Worm (Caenorhabditis elegans) whole organism, L1 larva: ENCODE measurements around the gene K07F5.6.
A peak's percentile ranks its signal among the peaks of the same experiment; 100 is the strongest.

ENCODE experiments used
- C04F5.9 ChIP-seq: sonication (generic microtip); optimal IDR thresholded peaks from 2 replicates; lab custom pipeline; 2016; ENCODE audit warnings: missing genetic modification characterization, missing compliant biosample characterization
- F16B12.6 ChIP-seq: fragments of 150-350 bp; optimal IDR thresholded peaks from 2 replicates; lab custom pipeline; 2014; ENCODE audit warnings: missing biosample characterization, missing genetic modification characterization
- Y116A8C.19 ChIP-seq: sonication (generic microtip); optimal IDR thresholded peaks from 2 replicates; lab custom pipeline; 2016; ENCODE audit warnings: missing compliant biosample characterization, missing genetic modification characterization, borderline replicate concordance
- aly-2 ChIP-seq: fragments of 150-350 bp; optimal IDR thresholded peaks from 2 replicates; lab custom pipeline; 2014; ENCODE audit warnings: missing biosample characterization, missing genetic modification characterization
- ama-1 ChIP-seq: fragments of 150-350 bp; optimal IDR thresholded peaks from 2 replicates; lab custom pipeline; 2014
- blmp-1 ChIP-seq: fragments of 150-350 bp; optimal IDR thresholded peaks from 2 replicates; lab custom pipeline; 2014; ENCODE audit warnings: missing biosample characterization, missing genetic modification characterization
- ceh-82 ChIP-seq, 3 experiments: fragments of 150-350 bp in 1 of 3; sonication (generic microtip) in 2 of 3; optimal IDR thresholded peaks; 2 replicates each; lab custom pipeline; 2014 to 2017; ENCODE audit warnings: missing biosample characterization in 3 of 3, missing genetic modification characterization in 3 of 3
- ceh-90 ChIP-seq: sonication (generic microtip); optimal IDR thresholded peaks from 2 replicates; lab custom pipeline; 2016; ENCODE audit warnings: missing genetic modification characterization, missing compliant biosample characterization
- efl-1 ChIP-seq, 4 experiments: fragments of 150-350 bp; optimal IDR thresholded peaks in 3 of 4; peaks in 1 of 4; 1 replicate in 1 of 4; 2 replicates in 3 of 4; lab custom pipeline; 2014; ENCODE audit warnings: missing biosample characterization in 2 of 4, missing genetic modification characterization in 2 of 4, missing genetic modification reagents in 2 of 4
- egl-13 ChIP-seq: sonication (generic microtip); optimal IDR thresholded peaks from 2 replicates; lab custom pipeline; 2016; ENCODE audit warnings: missing genotype, missing genetic modification reagents, missing genetic modification characterization, missing compliant biosample characterization
- egl-27 ChIP-seq, 2 experiments: fragments of 150-350 bp in 1 of 2; sonication (generic microtip); optimal IDR thresholded peaks; 3 replicates each; lab custom pipeline; 2017 to 2018; ENCODE audit warnings: missing biosample characterization in 2 of 2, missing genetic modification characterization in 2 of 2, missing genetic modification reagents in 2 of 2
- elt-2 ChIP-seq: sonication (generic microtip); optimal IDR thresholded peaks from 2 replicates; lab custom pipeline; 2016; ENCODE audit warnings: missing genetic modification characterization, mild to moderate bottlenecking, inconsistent platforms, missing compliant biosample characterization, missing genetic modification reagents
- fkh-8 ChIP-seq: sonication (generic microtip); optimal IDR thresholded peaks from 2 replicates; lab custom pipeline; 2016; ENCODE audit warnings: mild to moderate bottlenecking, missing genetic modification characterization, missing compliant biosample characterization
- grh-1 ChIP-seq: fragments of 200-800 bp; sonication (Bioruptor generic); IDR thresholded peaks from 2 replicates; pipeline ENCODE4 v1.3.6; 2022; ENCODE audit warnings: missing genetic modification reagents, missing genetic modification characterization, missing compliant biosample characterization
- hlh-4 ChIP-seq: sonication (generic microtip); optimal IDR thresholded peaks from 2 replicates; lab custom pipeline; 2016; ENCODE audit warnings: mild to moderate bottlenecking, missing genetic modification characterization, missing compliant biosample characterization
- irx-1 ChIP-seq: sonication (generic microtip); optimal IDR thresholded peaks from 2 replicates; lab custom pipeline; 2016; ENCODE audit warnings: missing genetic modification characterization, missing compliant biosample characterization
- isw-1 ChIP-seq: fragments of 200-800 bp; sonication (Bioruptor generic); IDR thresholded peaks from 2 replicates; pipeline ENCODE4 v1.3.6; 2022; ENCODE audit warnings: missing genetic modification characterization, missing compliant biosample characterization
- lin-13 ChIP-seq: fragments of 150-350 bp; optimal IDR thresholded peaks from 2 replicates; lab custom pipeline; 2014; ENCODE audit warnings: missing biosample characterization, missing genetic modification reagents, missing genetic modification characterization
- lin-14 ChIP-seq: fragments of 200-800 bp; sonication (Bioruptor generic); optimal IDR thresholded peaks from 2 replicates; lab custom pipeline; 2018; ENCODE audit warnings: mild to moderate bottlenecking, missing genetic modification characterization, moderate library complexity, missing compliant biosample characterization
- lin-35 ChIP-seq, 2 experiments: fragments of 150-350 bp; optimal IDR thresholded peaks; 2 replicates each; lab custom pipeline; 2014; ENCODE audit warnings: missing biosample characterization in 2 of 2, missing genetic modification characterization in 2 of 2, missing genetic modification reagents in 2 of 2
- lin-39 ChIP-seq: fragments of 150-350 bp; optimal IDR thresholded peaks from 2 replicates; lab custom pipeline; 2014; ENCODE audit warnings: missing biosample characterization, missing genetic modification reagents, missing genetic modification characterization
- lir-3 ChIP-seq: sonication (generic microtip); optimal IDR thresholded peaks from 2 replicates; lab custom pipeline; 2016; ENCODE audit warnings: mild to moderate bottlenecking, missing genetic modification characterization, moderate library complexity, missing compliant biosample characterization; ENCODE audit not compliant: poor library complexity
- lsy-2 ChIP-seq, 2 experiments: fragments of 150-350 bp; optimal IDR thresholded peaks; 2 replicates each; lab custom pipeline; 2014; ENCODE audit warnings: missing biosample characterization in 2 of 2, missing genetic modification characterization in 2 of 2
- mdl-1 ChIP-seq, 2 experiments: fragments of 150-350 bp; optimal IDR thresholded peaks; 2 replicates each; lab custom pipeline; 2014 to 2017; ENCODE audit warnings: missing biosample characterization in 2 of 2, missing genetic modification characterization in 2 of 2, inconsistent platforms in 1 of 2
- mep-1 ChIP-seq: fragments of 150-350 bp; optimal IDR thresholded peaks from 2 replicates; lab custom pipeline; 2014; ENCODE audit warnings: missing biosample characterization, missing genetic modification characterization
- nhr-12 ChIP-seq: sonication (generic microtip); optimal IDR thresholded peaks from 2 replicates; lab custom pipeline; 2017; ENCODE audit warnings: missing biosample characterization, missing genetic modification characterization
- nhr-19 ChIP-seq: fragments of 200-800 bp; sonication (Bioruptor generic); conservative IDR thresholded peaks from 2 replicates; pipeline ENCODE4 v1.3.6; 2022; ENCODE audit warnings: missing genetic modification characterization, missing compliant biosample characterization
- nhr-20 ChIP-seq: sonication (generic microtip); optimal IDR thresholded peaks from 2 replicates; lab custom pipeline; 2016; ENCODE audit warnings: mild to moderate bottlenecking, missing genetic modification characterization, missing compliant biosample characterization
- nhr-71 ChIP-seq: sonication (generic microtip); optimal IDR thresholded peaks from 2 replicates; lab custom pipeline; 2016; ENCODE audit warnings: mild to moderate bottlenecking, missing genetic modification characterization, moderate library complexity, missing compliant biosample characterization
- nhr-76 ChIP-seq: sonication (generic microtip); optimal IDR thresholded peaks from 2 replicates; lab custom pipeline; 2017; ENCODE audit warnings: missing biosample characterization, missing genetic modification characterization
- nhr-77 ChIP-seq: fragments of 150-350 bp; optimal IDR thresholded peaks from 2 replicates; lab custom pipeline; 2014; ENCODE audit warnings: missing biosample characterization, missing genetic modification characterization
- nhr-84 ChIP-seq: sonication (generic microtip); optimal IDR thresholded peaks from 2 replicates; lab custom pipeline; 2017; ENCODE audit warnings: missing biosample characterization, missing genetic modification characterization
- nhr-85 ChIP-seq: sonication (generic microtip); peaks from one replicate; lab custom pipeline; 2016; ENCODE audit warnings: missing genetic modification characterization, inconsistent platforms, missing compliant biosample characterization
- pag-3 ChIP-seq: sonication (generic microtip); optimal IDR thresholded peaks from 2 replicates; lab custom pipeline; 2017; ENCODE audit warnings: missing genetic modification characterization, mild to moderate bottlenecking, missing compliant biosample characterization, antibody characterized with exemption, borderline replicate concordance; ENCODE audit not compliant: insufficient read depth
- rnt-1 ChIP-seq: sonication (generic microtip); optimal IDR thresholded peaks from 2 replicates; lab custom pipeline; 2016; ENCODE audit warnings: mild to moderate bottlenecking, missing genetic modification characterization, moderate library complexity, missing compliant biosample characterization
- skn-1 ChIP-seq: fragments of 150-350 bp; optimal IDR thresholded peaks from 2 replicates; lab custom pipeline; 2014; ENCODE audit warnings: missing biosample characterization, missing genetic modification characterization
- snu-23 ChIP-seq: sonication (generic microtip); optimal IDR thresholded peaks from 2 replicates; lab custom pipeline; 2016; ENCODE audit warnings: missing genetic modification characterization, missing compliant biosample characterization
- sox-4 ChIP-seq: sonication (generic microtip); optimal IDR thresholded peaks from 2 replicates; lab custom pipeline; 2016; ENCODE audit warnings: missing genetic modification characterization, missing compliant biosample characterization
- sup-37 ChIP-seq: fragments of 200-800 bp; sonication (Bioruptor generic); optimal IDR thresholded peaks from 2 replicates; lab custom pipeline; 2018; ENCODE audit warnings: mild to moderate bottlenecking, missing genetic modification characterization, missing compliant biosample characterization
- swsn-7 ChIP-seq: sonication (generic microtip); optimal IDR thresholded peaks from 2 replicates; lab custom pipeline; 2016; ENCODE audit warnings: missing genetic modification characterization, missing compliant biosample characterization
- tbx-2 ChIP-seq: sonication (generic microtip); optimal IDR thresholded peaks from 2 replicates; lab custom pipeline; 2016; ENCODE audit warnings: missing genetic modification characterization, missing compliant biosample characterization
- unc-30 ChIP-seq: sonication (generic microtip); optimal IDR thresholded peaks from 2 replicates; lab custom pipeline; 2017; ENCODE audit warnings: missing biosample characterization, missing genetic modification characterization
- unc-62 ChIP-seq: fragments of 150-350 bp; optimal IDR thresholded peaks from 2 replicates; lab custom pipeline; 2014; ENCODE audit warnings: missing biosample characterization, missing genetic modification reagents, missing genetic modification characterization
- unc-86 ChIP-seq: sonication (generic microtip); optimal IDR thresholded peaks from 2 replicates; lab custom pipeline; 2016; ENCODE audit warnings: missing genetic modification characterization, missing compliant biosample characterization
- unc-98 ChIP-seq: fragments of 200-800 bp; sonication (Bioruptor generic); IDR thresholded peaks from 2 replicates; pipeline ENCODE4 v1.3.6; 2022; ENCODE audit warnings: missing genetic modification characterization, missing compliant biosample characterization
- vab-15 ChIP-seq: sonication (generic microtip); optimal IDR thresholded peaks from 2 replicates; lab custom pipeline; 2017; ENCODE audit warnings: missing genotype, mild to moderate bottlenecking, missing genetic modification characterization, missing compliant biosample characterization
- xbp-1 ChIP-seq: sonication (generic microtip); optimal IDR thresholded peaks from 2 replicates; lab custom pipeline; 2016; ENCODE audit warnings: missing genetic modification characterization, missing compliant biosample characterization

K07F5.6 gene

ce11 chrIV:9873837-9874236, 27.4 kb upstream of the K07F5.6 start (continued):
- TF ChIP-seq swsn-7 (peak; percentile 39), tbx-2 (tag; lab: Kevin White, UChicago) (peak; percentile 39), mep-1 (peak; percentile 63), mdl-1 (tag; optimal IDR thresholded peaks at IDR 0.05; lab: Kevin White, UChicago) (peak in 1 of 2 experiments; percentile 54), hlh-4 (no peak), lin-35 (GFP tag; optimal IDR thresholded peaks at IDR 0.05; lab: Kevin White, UChicago) (peak; percentile 43 to 60), nhr-20 (peak; percentile 78), lir-3 (tag; lab: Kevin White, UChicago) (peak; percentile 24), Y116A8C.19 (no peak)

ce11 chrIV:9872786-9873185, 26.3 kb upstream of the K07F5.6 start:
- no peak for TF ChIP-seq lin-39 (tag; lab: Kevin White, UChicago)
- TF ChIP-seq vab-15 (tag; lab: Kevin White, UChicago), result no peak
- TF ChIP-seq nhr-12 (tag; lab: Kevin White, UChicago), result no peak
- TF ChIP-seq C04F5.9 (tag; lab: Kevin White, UChicago), result no peak
- TF ChIP-seq lin-35 (GFP tag; optimal IDR thresholded peaks at IDR 0.05; lab: Kevin White, UChicago), result peak in 1 of 2 experiments; percentile 26
- TF ChIP-seq hlh-4, result no peak
- TF ChIP-seq aly-2 (tag; lab: Kevin White, UChicago), result no peak
- peak in 1 of 3 experiments; percentile 22 for TF ChIP-seq ceh-82 (tag; optimal IDR thresholded peaks at IDR 0.05; lab: Kevin White, UChicago)
- TF ChIP-seq xbp-1 (tag; lab: Kevin White, UChicago), result no peak
- TF ChIP-seq unc-86, result no peak
- no peak for TF ChIP-seq egl-27 (tag; optimal IDR thresholded peaks at IDR 0.05; lab: Kevin White, UChicago)
- TF ChIP-seq nhr-71 (tag; lab: Kevin White, UChicago), result peak; percentile 37
- TF ChIP-seq unc-62 (GFP tag; lab: Kevin White, UChicago), result no peak
- TF ChIP-seq mep-1, result peak; percentile 14
- TF ChIP-seq unc-98 (GFP tag; lab: Robert Waterston, UW), result no peak
- TF ChIP-seq nhr-77 (tag; lab: Kevin White, UChicago), result no peak
- TF ChIP-seq ama-1 (lab: Kevin White, UChicago), result no peak
- peak in 1 of 2 experiments; percentile 11 for TF ChIP-seq lsy-2 (tag; optimal IDR thresholded peaks at IDR 0.05; lab: Kevin White, UChicago)
- TF ChIP-seq blmp-1, result no peak
- no peak for TF ChIP-seq isw-1 (GFP tag; lab: Robert Waterston, UW)
- TF ChIP-seq elt-2 (tag; lab: Kevin White, UChicago), result peak; percentile 39
- TF ChIP-seq nhr-19 (GFP tag; lab: Robert Waterston, UW), result no peak
- no peak for TF ChIP-seq sox-4
- no peak for TF ChIP-seq nhr-20
- TF ChIP-seq irx-1 (tag; lab: Kevin White, UChicago), result no peak
- peak; percentile 64 for TF ChIP-seq lin-14 (GFP tag; lab: Kevin White, UChicago)
- peak; percentile 3 for TF ChIP-seq rnt-1 (tag; lab: Kevin White, UChicago)
- no peak for TF ChIP-seq pag-3 (tag; lab: Kevin White, UChicago)
- peak; percentile 8 for TF ChIP-seq snu-23 (GFP tag; lab: Kevin White, UChicago)
- TF ChIP-seq, all 84 proteins: peak for 9

ce11 chrIV:9872210-9872609, 25.7 kb upstream of the K07F5.6 start:
- peak in 1 of 2 experiments; percentile 29 for TF ChIP-seq lsy-2 (tag; optimal IDR thresholded peaks at IDR 0.05; lab: Kevin White, UChicago)
- no peak for TF ChIP-seq unc-86
- no peak for TF ChIP-seq efl-1 (optimal IDR thresholded peaks at IDR 0.05; lab: Kevin White, UChicago)
- peak in 1 of 2 experiments; percentile 53 for TF ChIP-seq efl-1 (GFP tag; optimal IDR thresholded peaks at IDR 0.05 in 1 of 2; lab: Kevin White, UChicago)
- peak; percentile 86 for TF ChIP-seq nhr-85 (tag; lab: Kevin White, UChicago)
- peak; percentile 52 for TF ChIP-seq nhr-20

- peak; percentile 31 for TF ChIP-seq lin-14 (GFP tag; lab: Kevin White, UChicago)
- no peak for TF ChIP-seq swsn-7
- TF ChIP-seq hlh-4, result no peak
- TF ChIP-seq egl-13 (tag; lab: Kevin White, UChicago), result no peak
- TF ChIP-seq ceh-90 (tag; lab: Kevin White, UChicago), result no peak
- TF ChIP-seq lin-13 (GFP tag; lab: Kevin White, UChicago), result no peak
- TF ChIP-seq nhr-76, result no peak
- no peak for TF ChIP-seq sup-37 (GFP tag; lab: Kevin White, UChicago)
- TF ChIP-seq mdl-1 (tag; optimal IDR thresholded peaks at IDR 0.05; lab: Kevin White, UChicago), result no peak
- TF ChIP-seq lir-3 (tag; lab: Kevin White, UChicago), result no peak
- no peak for TF ChIP-seq fkh-8
- TF ChIP-seq unc-30 (tag; lab: Kevin White, UChicago), result no peak
- no peak for TF ChIP-seq F16B12.6 (tag; lab: Kevin White, UChicago)
- no peak for TF ChIP-seq grh-1 (GFP tag; lab: Robert Waterston, UW)
- TF ChIP-seq vab-15 (tag; lab: Kevin White, UChicago), result no peak
- no peak for TF ChIP-seq nhr-84
- no peak for TF ChIP-seq mep-1
- TF ChIP-seq skn-1 (tag; lab: Kevin White, UChicago), result no peak
- peak; percentile 16 for TF ChIP-seq nhr-77 (tag; lab: Kevin White, UChicago)
- no peak for TF ChIP-seq C04F5.9 (tag; lab: Kevin White, UChicago)
Observed at ce11 chrIV:9869344-9869743, 22.9 kb upstream of the K07F5.6 start.
